Fruit fly (Drosophila melanogaster) whole organism, embryonic: Measurements from ENCODE around the gene CG15332.
A peak's percentile ranks its signal among the peaks of the same experiment; 100 is the strongest.

Source experiments
- CG13424 ChIP-seq: fragments of 200-800 bp; sonication (Bioruptor generic); optimal IDR thresholded peaks from 2 replicates; lab custom pipeline; 2019; ENCODE audit warnings: missing biosample characterization, mild to moderate bottlenecking, missing genetic modification characterization, moderate library complexity
- CG14965 ChIP-seq: fragments of 200-800 bp; sonication (Bioruptor generic); optimal IDR thresholded peaks from 2 replicates; lab custom pipeline; 2016; ENCODE audit warnings: missing biosample characterization, missing genetic modification characterization, borderline replicate concordance
- CG7556 ChIP-seq: fragments of 200-800 bp; sonication (Bioruptor generic); optimal IDR thresholded peaks from 2 replicates; lab custom pipeline; 2017; ENCODE audit warnings: missing biosample characterization, mild to moderate bottlenecking, missing genetic modification characterization
- CTCF ChIP-seq: fragments of 200-800 bp; sonication (Bioruptor generic); optimal IDR thresholded peaks from 2 replicates; lab custom pipeline; 2017; ENCODE audit warnings: missing biosample characterization, mild to moderate bottlenecking, missing genetic modification characterization, moderate library complexity
- E2f2 ChIP-seq: fragments of 200-800 bp; sonication (Bioruptor generic); IDR thresholded peaks from 2 replicates; pipeline ENCODE4 v1.3.6; 2022; ENCODE audit warnings: missing biosample characterization, missing genetic modification characterization
- Myb ChIP-seq: fragments of 200-800 bp; sonication (Bioruptor generic); optimal IDR thresholded peaks from 2 replicates; lab custom pipeline; 2016; ENCODE audit warnings: missing biosample characterization, missing genetic modification characterization
- Optix ChIP-seq: fragments of 200-800 bp; sonication (Bioruptor generic); IDR thresholded peaks from 3 replicates; pipeline ENCODE4 v1.3.6; 2022; ENCODE audit warnings: missing biosample characterization, missing genetic modification characterization
- bigmax ChIP-seq: fragments of 200-800 bp; sonication (Bioruptor generic); optimal IDR thresholded peaks from 2 replicates; lab custom pipeline; 2018; ENCODE audit warnings: missing biosample characterization, mild to moderate bottlenecking, missing genetic modification characterization
- nerfin-1 ChIP-seq: fragments of 200-800 bp; sonication (Bioruptor generic); optimal IDR thresholded peaks from 3 replicates; lab custom pipeline; 2019; ENCODE audit warnings: missing biosample characterization, mild to moderate bottlenecking, missing genetic modification characterization, moderate library complexity
- wek ChIP-seq: fragments of 200-800 bp; sonication (Bioruptor generic); optimal IDR thresholded peaks from 3 replicates; lab custom pipeline; 2018; ENCODE audit warnings: missing biosample characterization, mild to moderate bottlenecking, missing genetic modification characterization, moderate library complexity

dm6 chrX:7935798-7936572, 19.8 kb downstream of the CG15332 start, which contains the start of gene Ubr3:
- TF ChIP-seq Myb (GFP tag; lab: Kevin White, UChicago): peak; percentile 26
- no peak for TF ChIP-seq CG14965 (GFP tag; lab: Kevin White, UChicago)
- no peak for TF ChIP-seq CG13424 (tag; lab: Kevin White, UChicago)
- TF ChIP-seq wek (GFP tag; lab: Kevin White, UChicago): no peak
- TF ChIP-seq bigmax (GFP tag; lab: Kevin White, UChicago): no peak
- TF ChIP-seq CG7556 (GFP tag; lab: Kevin White, UChicago): no peak
- peak; percentile 22 for TF ChIP-seq nerfin-1 (tag; lab: Kevin White, UChicago)
- TF ChIP-seq E2f2 (GFP tag; lab: Robert Waterston, UW): peak; percentile 17; the same call in 1 of the 2 replicates
- TF ChIP-seq Optix (GFP tag; lab: Robert Waterston, UW): no peak
- no peak for TF ChIP-seq CTCF (GFP tag; lab: Kevin White, UChicago)
